Fruit fly (Drosophila melanogaster): ENCODE data around the gene ems.

Gene ems

dm6 chr3R:13892870-13893269 lies 8.8 kb upstream of the ems start (continued):
- TF ChIP-seq h (optimal IDR thresholded peaks at IDR 0.05) (no peak), Fer1 (GFP tag; optimal IDR thresholded peaks at IDR 0.05) (no peak), vnd (GFP tag; IDR thresholded peaks at IDR 0.05; ENCODE audit: partially characterized antibody) (no peak), CG10565 (GFP tag; optimal IDR thresholded peaks at IDR 0.05) (no peak), lilli (GFP tag; optimal IDR thresholded peaks at IDR 0.05) (no peak), Dref (GFP tag; IDR thresholded peaks at IDR 0.05) (no peak), chif (GFP tag; optimal IDR thresholded peaks at IDR 0.05) (peak in 1 of 2 experiments; percentile 36), emc (GFP tag; optimal IDR thresholded peaks at IDR 0.05) (no peak), pfk (GFP tag; optimal IDR thresholded peaks at IDR 0.05) (no peak), CG12236 (GFP tag; optimal IDR thresholded peaks at IDR 0.05) (no peak), zen2 (GFP tag; IDR thresholded peaks at IDR 0.05; ENCODE audit: partially characterized antibody) (no peak), pros (GFP tag; optimal IDR thresholded peaks at IDR 0.05) (no peak), CG8765 (GFP tag; IDR thresholded peaks at IDR 0.05) (no peak), danr (GFP tag; IDR thresholded peaks at IDR 0.05) (no peak), crc (GFP tag; optimal IDR thresholded peaks at IDR 0.05) (no peak), ab (GFP tag; optimal IDR thresholded peaks at IDR 0.05) (no peak), Dip2 (GFP tag; IDR thresholded peaks at IDR 0.05) (no peak), lov (optimal IDR thresholded peaks at IDR 0.05) (no peak), lov (GFP tag; IDR thresholded peaks at IDR 0.05) (0 out of 3 replicates have a peak, but pooled peaks have one; percentile 60), MTF-1 (GFP tag; optimal IDR thresholded peaks at IDR 0.05; ENCODE audit: borderline replicate concordance) (no peak), jumu (GFP tag; optimal IDR thresholded peaks at IDR 0.05) (no peak), eyg (GFP tag; optimal IDR thresholded peaks at IDR 0.05) (no peak), CG6254 (GFP tag; optimal IDR thresholded peaks at IDR 0.05) (no peak), tio (GFP tag; optimal IDR thresholded peaks at IDR 0.05) (no peak), lola (GFP tag; optimal IDR thresholded peaks at IDR 0.05) (peak in 1 of 3 experiments; percentile 30), CG6272 (GFP tag; IDR thresholded peaks at IDR 0.05) (no peak), CG6791 (GFP tag; IDR thresholded peaks at IDR 0.05; ENCODE audit: partially characterized antibody) (no peak), lbe (GFP tag; optimal IDR thresholded peaks at IDR 0.05) (no peak), D (optimal IDR thresholded peaks at IDR 0.05) (no peak), D (GFP tag; optimal IDR thresholded peaks at IDR 0.05) (peak; percentile 39), esg (GFP tag; conservative IDR thresholded peaks at IDR 0.05) (peak; percentile 45; the same call in 1 of the 2 replicates), CG8478 (optimal IDR thresholded peaks at IDR 0.05) (no peak), CG32767 (GFP tag; IDR thresholded peaks at IDR 0.05) (peak; percentile 26; the same call in 1 of the 2 replicates), Lhr (GFP tag; optimal IDR thresholded peaks at IDR 0.05) (no peak), Atf-2 (GFP tag; optimal IDR thresholded peaks at IDR 0.05) (no peak), pb (GFP tag; optimal IDR thresholded peaks at IDR 0.05) (no peak), fd3F (GFP tag; optimal IDR thresholded peaks at IDR 0.05) (no peak), Dp (GFP tag; optimal IDR thresholded peaks at IDR 0.05) (no peak), Oaz (GFP tag; IDR thresholded peaks at IDR 0.05) (no peak), HLH3B (GFP tag; IDR thresholded peaks at IDR 0.05) (0 out of 2 replicates have a peak, but pooled peaks have one; percentile 32), Med (GFP tag) (peak; percentile 73), peb (GFP tag; IDR thresholded peaks at IDR 0.05) (no peak), shn (GFP tag; optimal IDR thresholded peaks at IDR 0.05) (no peak), CG8281 (tag; optimal IDR thresholded peaks at IDR 0.05) (no peak), kay (GFP tag; optimal IDR thresholded peaks at IDR 0.05) (no peak), run (tag; optimal IDR thresholded peaks at IDR 0.05) (no peak), Jarid2 (GFP tag; optimal IDR thresholded peaks at IDR 0.05) (no peak), CG11247 (GFP tag; IDR thresholded peaks at IDR 0.05) (no peak), CG12942 (GFP tag; optimal IDR thresholded peaks at IDR 0.05) (no peak), CG7839 (tag; optimal IDR thresholded peaks at IDR 0.05) (peak; percentile 59), row (GFP tag; IDR thresholded peaks at IDR 0.05) (peak; percentile 43; the same call in 2 of the 3 replicates), Aef1 (GFP tag; IDR thresholded peaks at IDR 0.05) (no peak), bigmax (GFP tag; optimal IDR thresholded peaks at IDR 0.05) (no peak)

All from whole organism, embryonic.